Worm (Caenorhabditis elegans): ENCODE results near the gene str-6.
"Not testable (repeated sequence)": the region's sequence is repeated elsewhere in the genome, so short reads cannot be mapped to it uniquely, and the experiment has no call there.

- TF ChIP-seq alr-1 (tag; optimal IDR thresholded peaks at IDR 0.05); lin-39 (tag; optimal IDR thresholded peaks at IDR 0.05); nhr-12 (tag; optimal IDR thresholded peaks at IDR 0.05); lin-11 (tag; optimal IDR thresholded peaks at IDR 0.05); blmp-1 (tag; optimal IDR thresholded peaks at IDR 0.05; ENCODE audit: insufficient read depth); elt-1 (tag; optimal IDR thresholded peaks at IDR 0.05); egl-27 (tag; optimal IDR thresholded peaks at IDR 0.05); nhr-77 (tag; optimal IDR thresholded peaks at IDR 0.05); nhr-25 (tag; optimal IDR thresholded peaks at IDR 0.05); nhr-23 (tag; optimal IDR thresholded peaks at IDR 0.05); nhr-237 (tag; optimal IDR thresholded peaks at IDR 0.05): not testable (repeated sequence)
Observed at ce11 chrV:15748343-15748742, 1.7 kb downstream of the str-6 start, which contains the start of gene T23D5.8.
